Comparison of ENCODE assay signal across 5 fruit fly cellular contexts in the genomic region with DNA sequence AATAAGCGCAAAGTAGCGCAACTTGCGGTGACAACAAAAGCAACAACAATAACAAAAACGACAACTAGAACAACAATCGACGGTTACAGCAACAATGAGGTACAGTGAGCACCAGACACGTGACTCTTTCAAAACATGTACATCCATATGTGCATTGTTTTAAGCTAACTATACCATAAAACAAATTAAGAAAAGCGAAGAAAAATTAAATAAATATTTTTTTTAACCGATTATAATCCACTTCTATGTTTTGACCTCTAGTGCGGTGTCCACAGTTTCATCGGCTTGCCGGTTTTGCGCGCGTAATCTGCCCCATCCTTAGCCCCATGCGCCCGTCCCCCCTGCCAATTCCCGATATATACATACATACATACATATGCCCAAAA.
TF ChIP-seq lines count a peak whose summit lies in the region.

No protein-coding gene starts in this region.

TF ChIP-seq in whole organism, adult, 20 proteins besides CTCF, POLR2A, EP300 and RAD21 (continued from another document):
- TF ChIP-seq Mnt (GFP tag; optimal IDR thresholded peaks at IDR 0.05; lab: Kevin White, UChicago) (peak; percentile 22), tj (GFP tag; optimal IDR thresholded peaks at IDR 0.05; lab: Kevin White, UChicago) (no peak), Crg-1 (GFP tag; optimal IDR thresholded peaks at IDR 0.05; lab: Kevin White, UChicago) (peak; percentile 89)

TF ChIP-seq in whole organism, embryonic, 481 proteins besides CTCF, POLR2A, EP300 and RAD21 (continued from another document and continues in another):
- TF ChIP-seq CG18619 (GFP tag; optimal IDR thresholded peaks at IDR 0.05; lab: Kevin White, UChicago) (peak; percentile 88), gem (tag; optimal IDR thresholded peaks at IDR 0.05; lab: Kevin White, UChicago) (peak; percentile 95), CG1792 (GFP tag; optimal IDR thresholded peaks at IDR 0.05; lab: Kevin White, UChicago) (peak; percentile 78), hth (optimal IDR thresholded peaks at IDR 0.05; lab: Kevin White, UChicago) (no peak), Chrac-16 (GFP tag; optimal IDR thresholded peaks at IDR 0.05; lab: Kevin White, UChicago) (peak; percentile 89), Mrtf (GFP tag; IDR thresholded peaks at IDR 0.05; lab: Robert Waterston, UW) (peak; percentile 96), CG3995 (GFP tag; optimal IDR thresholded peaks at IDR 0.05; lab: Kevin White, UChicago) (peak; percentile 61), vvl (GFP tag; IDR thresholded peaks at IDR 0.05; lab: Robert Waterston, UW) (peak; percentile 97), Bdp1 (GFP tag; optimal IDR thresholded peaks at IDR 0.05; lab: Kevin White, UChicago) (peak; percentile 72), CG12236 (GFP tag; optimal IDR thresholded peaks at IDR 0.05; lab: Kevin White, UChicago) (no peak), CG34224 (GFP tag; IDR thresholded peaks at IDR 0.05; lab: Robert Waterston, UW; ENCODE audit: partially characterized antibody) (no peak), dm (GFP tag; optimal IDR thresholded peaks at IDR 0.05; lab: Kevin White, UChicago) (peak; percentile 74), CG8944 (GFP tag; optimal IDR thresholded peaks at IDR 0.05; lab: Kevin White, UChicago) (peak; percentile 82), Camta (GFP tag; optimal IDR thresholded peaks at IDR 0.05; lab: Kevin White, UChicago) (peak; percentile 64), zf30C (GFP tag; optimal IDR thresholded peaks at IDR 0.05; lab: Kevin White, UChicago) (no peak), ash1 (GFP tag; optimal IDR thresholded peaks at IDR 0.05; lab: Kevin White, UChicago) (no peak), sim (GFP tag; IDR thresholded peaks at IDR 0.05; lab: Robert Waterston, UW) (0 out of 2 replicates have a peak, but pooled peaks have one; percentile 57), ato (GFP tag; IDR thresholded peaks at IDR 0.05; lab: Robert Waterston, UW; ENCODE audit: partially characterized antibody) (no peak), ap (GFP tag; IDR thresholded peaks at IDR 0.05; lab: Robert Waterston, UW) (peak; percentile 88), trh (GFP tag; optimal IDR thresholded peaks at IDR 0.05; lab: Kevin White, UChicago) (peak; percentile 70), croc (GFP tag; conservative IDR thresholded peaks at IDR 0.05; lab: Robert Waterston, UW) (peak; percentile 88), disco-r (GFP tag; optimal IDR thresholded peaks at IDR 0.05; lab: Kevin White, UChicago) (peak; percentile 54), slp2 (GFP tag; optimal IDR thresholded peaks at IDR 0.05; lab: Kevin White, UChicago) (peak; percentile 74), CG4328 (GFP tag; optimal IDR thresholded peaks at IDR 0.05; lab: Kevin White, UChicago) (peak; percentile 11), maf-S (GFP tag; optimal IDR thresholded peaks at IDR 0.05; lab: Kevin White, UChicago) (peak; percentile 82), jing (GFP tag; optimal IDR thresholded peaks at IDR 0.05; lab: Kevin White, UChicago) (peak; percentile 82), Hey (tag; optimal IDR thresholded peaks at IDR 0.05; lab: Kevin White, UChicago) (peak; percentile 22), BtbVII (GFP tag; optimal IDR thresholded peaks at IDR 0.05; lab: Kevin White, UChicago) (peak; percentile 87), hb (GFP tag; IDR thresholded peaks at IDR 0.05; lab: Robert Waterston, UW; ENCODE audit: partially characterized antibody) (no peak), lab (GFP tag; optimal IDR thresholded peaks at IDR 0.05; lab: Kevin White, UChicago) (peak; percentile 97)

TF ChIP-seq in whole organism, prepupa, 60 proteins besides CTCF, POLR2A, EP300 and RAD21 (continued from another document and continues in another):
- TF ChIP-seq achi (GFP tag; optimal IDR thresholded peaks at IDR 0.05; lab: Kevin White, UChicago): peak; percentile 98
- peak; percentile 99 for TF ChIP-seq CG3919 (GFP tag; optimal IDR thresholded peaks at IDR 0.05; lab: Kevin White, UChicago)
- peak; percentile 99 for TF ChIP-seq Gug (GFP tag; IDR thresholded peaks at IDR 0.05; lab: Robert Waterston, UW)
- TF ChIP-seq vri (GFP tag; optimal IDR thresholded peaks at IDR 0.05; lab: Kevin White, UChicago): peak; percentile 78
- TF ChIP-seq lz (GFP tag; optimal IDR thresholded peaks at IDR 0.05; lab: Kevin White, UChicago): peak; percentile 98
- TF ChIP-seq CG15336 (GFP tag; IDR thresholded peaks at IDR 0.05; lab: Robert Waterston, UW): peak; percentile 99
- peak; percentile 99 for TF ChIP-seq acj6 (GFP tag; optimal IDR thresholded peaks at IDR 0.05; lab: Kevin White, UChicago)
- peak; percentile 99 for TF ChIP-seq CG6163 (GFP tag; IDR thresholded peaks at IDR 0.05; lab: Robert Waterston, UW)
- TF ChIP-seq Blimp-1 (GFP tag; optimal IDR thresholded peaks at IDR 0.05; lab: Kevin White, UChicago): peak; percentile 81
- peak; percentile 96 for TF ChIP-seq dsx (GFP tag; optimal IDR thresholded peaks at IDR 0.05; lab: Kevin White, UChicago; ENCODE audit: poor library complexity, severe bottlenecking)
- peak; percentile 93 for TF ChIP-seq svp (GFP tag; lab: Kevin White, UChicago)
- TF ChIP-seq net (GFP tag; optimal IDR thresholded peaks at IDR 0.05; lab: Kevin White, UChicago): peak; percentile 96
- TF ChIP-seq CG32006 (GFP tag; optimal IDR thresholded peaks at IDR 0.05; lab: Kevin White, UChicago): peak; percentile 98
- TF ChIP-seq Eip75B (GFP tag; optimal IDR thresholded peaks at IDR 0.05; lab: Kevin White, UChicago): peak; percentile 98
- peak; percentile 97 for TF ChIP-seq Hr4 (GFP tag; optimal IDR thresholded peaks at IDR 0.05; lab: Kevin White, UChicago)
- peak; percentile 97 for TF ChIP-seq Hr39 (GFP tag; optimal IDR thresholded peaks at IDR 0.05; lab: Kevin White, UChicago)
- TF ChIP-seq Sox15 (GFP tag; optimal IDR thresholded peaks at IDR 0.05; lab: Kevin White, UChicago): peak; percentile 98
- peak; percentile 97 for TF ChIP-seq spab (GFP tag; optimal IDR thresholded peaks at IDR 0.05; lab: Kevin White, UChicago)
- peak; percentile 98 for TF ChIP-seq CG3032 (tag; optimal IDR thresholded peaks at IDR 0.05; lab: Kevin White, UChicago)
- peak; percentile 98 for TF ChIP-seq cyc (GFP tag; optimal IDR thresholded peaks at IDR 0.05; lab: Kevin White, UChicago)
- peak; percentile 94 for TF ChIP-seq Eip93F (GFP tag; optimal IDR thresholded peaks at IDR 0.05; lab: Kevin White, UChicago)
- peak; percentile 95 for TF ChIP-seq CG6276 (GFP tag; optimal IDR thresholded peaks at IDR 0.05; lab: Kevin White, UChicago)
- peak; percentile 95 to 97 for TF ChIP-seq ss (GFP tag; optimal IDR thresholded peaks at IDR 0.05; lab: Kevin White, UChicago)
- TF ChIP-seq Sox102F (GFP tag; optimal IDR thresholded peaks at IDR 0.05; lab: Kevin White, UChicago): peak; percentile 94
- peak; percentile 38 for TF ChIP-seq Hr38 (GFP tag; optimal IDR thresholded peaks at IDR 0.05; lab: Kevin White, UChicago)
- TF ChIP-seq topi (GFP tag; optimal IDR thresholded peaks at IDR 0.05; lab: Kevin White, UChicago): peak; percentile 98
- peak; percentile 98 for TF ChIP-seq CG34406 (GFP tag; optimal IDR thresholded peaks at IDR 0.05; lab: Kevin White, UChicago)
- peak; percentile 94 to 96 for TF ChIP-seq salr (GFP tag; optimal IDR thresholded peaks at IDR 0.05; lab: Kevin White, UChicago)
- no peak for TF ChIP-seq fkh (GFP tag; optimal IDR thresholded peaks at IDR 0.05; lab: Kevin White, UChicago)
- peak; percentile 90 for TF ChIP-seq fd85E (GFP tag; optimal IDR thresholded peaks at IDR 0.05; lab: Kevin White, UChicago)
- TF ChIP-seq CG9139 (GFP tag; optimal IDR thresholded peaks at IDR 0.05; lab: Kevin White, UChicago): peak; percentile 94
- TF ChIP-seq Lpt (GFP tag; optimal IDR thresholded peaks at IDR 0.05; lab: Kevin White, UChicago): peak; percentile 94

TF ChIP-seq in whole organism, pupa, 21 proteins besides CTCF, POLR2A, EP300 and RAD21 (continued from another document):
- TF ChIP-seq D1 (tag; optimal IDR thresholded peaks at IDR 0.05; lab: Kevin White, UChicago): peak; percentile 87
- TF ChIP-seq CG17806 (tag; optimal IDR thresholded peaks at IDR 0.05; lab: Kevin White, UChicago): peak; percentile 98

TF ChIP-seq in whole organism, wandering third instar larva, 38 proteins besides CTCF, POLR2A, EP300 and RAD21 (continued from another document):
- TF ChIP-seq CrebA (GFP tag; optimal IDR thresholded peaks at IDR 0.05; lab: Kevin White, UChicago; ENCODE audit: borderline replicate concordance) (peak; percentile 92), sv (GFP tag; optimal IDR thresholded peaks at IDR 0.05; lab: Kevin White, UChicago) (peak; percentile 94), ey (GFP tag; optimal IDR thresholded peaks at IDR 0.05; lab: Kevin White, UChicago) (peak; percentile 98), Dif (GFP tag; optimal IDR thresholded peaks at IDR 0.05; lab: Kevin White, UChicago; ENCODE audit: partially characterized antibody) (no peak), Vsx2 (GFP tag; optimal IDR thresholded peaks at IDR 0.05; lab: Kevin White, UChicago; ENCODE audit: partially characterized antibody) (no peak), fru (GFP tag; optimal IDR thresholded peaks at IDR 0.05; lab: Kevin White, UChicago) (peak; percentile 98), dl (GFP tag; optimal IDR thresholded peaks at IDR 0.05; lab: Kevin White, UChicago; ENCODE audit: insufficient read depth in 1 of 2, partially characterized antibody in 2 of 2) (no peak), N (GFP tag; optimal IDR thresholded peaks at IDR 0.05; lab: Kevin White, UChicago) (no peak), dmrt93B (GFP tag; optimal IDR thresholded peaks at IDR 0.05; lab: Kevin White, UChicago) (peak; percentile 95), tai (GFP tag; optimal IDR thresholded peaks at IDR 0.05; lab: Kevin White, UChicago) (peak; percentile 92), brk (GFP tag; optimal IDR thresholded peaks at IDR 0.05; lab: Kevin White, UChicago) (peak; percentile 94), Sp1 (GFP tag; optimal IDR thresholded peaks at IDR 0.05; lab: Kevin White, UChicago) (peak; percentile 91), Dfd (GFP tag; optimal IDR thresholded peaks at IDR 0.05; lab: Kevin White, UChicago) (no peak), HLH106 (tag; optimal IDR thresholded peaks at IDR 0.05; lab: Kevin White, UChicago) (peak; percentile 97), usp (GFP tag; optimal IDR thresholded peaks at IDR 0.05; lab: Kevin White, UChicago) (no peak), CG9705 (GFP tag; optimal IDR thresholded peaks at IDR 0.05; lab: Kevin White, UChicago) (peak; percentile 79)
TF ChIP-seq in whole organism, wandering third instar larva: peak in this region for 27.
